Worm (Caenorhabditis elegans) whole organism, L1 larva: ENCODE measurements around the gene eat-3.
A peak's percentile ranks its signal among the peaks of the same experiment; 100 is the strongest.

Experiments
- C04F5.9 ChIP-seq: sonication (generic microtip); optimal IDR thresholded peaks from 2 replicates; lab custom pipeline; 2016; ENCODE audit warnings: missing genetic modification characterization, missing compliant biosample characterization
- aha-1 ChIP-seq: fragments of 150-350 bp; optimal IDR thresholded peaks from 2 replicates; lab custom pipeline; 2014; ENCODE audit warnings: missing biosample characterization, missing genetic modification characterization
- alr-1 ChIP-seq: fragments of 200-800 bp; sonication (Bioruptor generic); optimal IDR thresholded peaks from 2 replicates; lab custom pipeline; 2018; ENCODE audit warnings: borderline replicate concordance, mild to moderate bottlenecking, missing genetic modification characterization, missing compliant biosample characterization
- aly-2 ChIP-seq: fragments of 150-350 bp; optimal IDR thresholded peaks from 2 replicates; lab custom pipeline; 2014; ENCODE audit warnings: missing biosample characterization, missing genetic modification characterization
- blmp-1 ChIP-seq: fragments of 150-350 bp; optimal IDR thresholded peaks from 2 replicates; lab custom pipeline; 2014; ENCODE audit warnings: missing biosample characterization, missing genetic modification characterization
- ceh-63 ChIP-seq: fragments of 200-800 bp; sonication (Bioruptor generic); optimal IDR thresholded peaks from 2 replicates; lab custom pipeline; 2018; ENCODE audit warnings: mild to moderate bottlenecking, missing genetic modification characterization, missing compliant biosample characterization
- ceh-8 ChIP-seq: fragments of 200-800 bp; sonication (Bioruptor generic); optimal IDR thresholded peaks from 2 replicates; lab custom pipeline; 2018; ENCODE audit warnings: mild to moderate bottlenecking, missing genetic modification characterization, moderate library complexity, missing compliant biosample characterization
- ceh-90 ChIP-seq: sonication (generic microtip); optimal IDR thresholded peaks from 2 replicates; lab custom pipeline; 2016; ENCODE audit warnings: missing genetic modification characterization, missing compliant biosample characterization
- dsc-1 ChIP-seq: sonication (generic microtip); optimal IDR thresholded peaks from 2 replicates; lab custom pipeline; 2016; ENCODE audit warnings: mild to moderate bottlenecking, missing genetic modification characterization, missing compliant biosample characterization
- efl-1 ChIP-seq, 4 experiments: fragments of 150-350 bp; optimal IDR thresholded peaks in 3 of 4; peaks in 1 of 4; 1 replicate in 1 of 4; 2 replicates in 3 of 4; lab custom pipeline; 2014; ENCODE audit warnings: missing biosample characterization in 2 of 4, missing genetic modification characterization in 2 of 4, missing genetic modification reagents in 2 of 4
- efl-3 ChIP-seq: fragments of 200-800 bp; sonication (Bioruptor generic); optimal IDR thresholded peaks from 2 replicates; lab custom pipeline; 2018; ENCODE audit warnings: mild to moderate bottlenecking, missing genetic modification characterization, missing compliant biosample characterization
- egl-13 ChIP-seq: sonication (generic microtip); optimal IDR thresholded peaks from 2 replicates; lab custom pipeline; 2016; ENCODE audit warnings: missing genotype, missing genetic modification reagents, missing genetic modification characterization, missing compliant biosample characterization
- elt-3 ChIP-seq, 6 experiments: fragments of 150-350 bp in 1 of 6; sonication (generic microtip); optimal IDR thresholded peaks; 2 replicates each; lab custom pipeline; 2017 to 2018; ENCODE audit warnings: missing biosample characterization in 6 of 6, missing genetic modification characterization in 6 of 6, inconsistent platforms in 1 of 6
- fos-1 ChIP-seq: fragments of 150-350 bp; optimal IDR thresholded peaks from 2 replicates; lab custom pipeline; 2014; ENCODE audit warnings: missing biosample characterization, missing genetic modification characterization
- grh-1 ChIP-seq: fragments of 200-800 bp; sonication (Bioruptor generic); IDR thresholded peaks from 2 replicates; pipeline ENCODE4 v1.3.6; 2022; ENCODE audit warnings: missing genetic modification reagents, missing genetic modification characterization, missing compliant biosample characterization
- hlh-17 ChIP-seq: fragments of 200-800 bp; sonication (Bioruptor generic); optimal IDR thresholded peaks from 2 replicates; lab custom pipeline; 2018; ENCODE audit warnings: missing genetic modification characterization, mild to moderate bottlenecking, missing compliant biosample characterization, moderate library complexity, borderline replicate concordance
- hlh-4 ChIP-seq: sonication (generic microtip); optimal IDR thresholded peaks from 2 replicates; lab custom pipeline; 2016; ENCODE audit warnings: mild to moderate bottlenecking, missing genetic modification characterization, missing compliant biosample characterization
- hpl-2 ChIP-seq: fragments of 150-350 bp; optimal IDR thresholded peaks from 2 replicates; lab custom pipeline; 2014; ENCODE audit warnings: missing biosample characterization, missing genetic modification reagents, missing genetic modification characterization
- irx-1 ChIP-seq: sonication (generic microtip); optimal IDR thresholded peaks from 2 replicates; lab custom pipeline; 2016; ENCODE audit warnings: missing genetic modification characterization, missing compliant biosample characterization
- jun-1 ChIP-seq: fragments of 150-350 bp; optimal IDR thresholded peaks from 2 replicates; lab custom pipeline; 2014; ENCODE audit warnings: missing biosample characterization, missing genetic modification reagents, missing genetic modification characterization
- lin-13 ChIP-seq: fragments of 150-350 bp; optimal IDR thresholded peaks from 2 replicates; lab custom pipeline; 2014; ENCODE audit warnings: missing biosample characterization, missing genetic modification reagents, missing genetic modification characterization
- lin-14 ChIP-seq: fragments of 200-800 bp; sonication (Bioruptor generic); optimal IDR thresholded peaks from 2 replicates; lab custom pipeline; 2018; ENCODE audit warnings: mild to moderate bottlenecking, missing genetic modification characterization, moderate library complexity, missing compliant biosample characterization
- lin-35 ChIP-seq, 2 experiments: fragments of 150-350 bp; optimal IDR thresholded peaks; 2 replicates each; lab custom pipeline; 2014; ENCODE audit warnings: missing biosample characterization in 2 of 2, missing genetic modification characterization in 2 of 2, missing genetic modification reagents in 2 of 2
- lin-39 ChIP-seq: fragments of 150-350 bp; optimal IDR thresholded peaks from 2 replicates; lab custom pipeline; 2014; ENCODE audit warnings: missing biosample characterization, missing genetic modification reagents, missing genetic modification characterization
- lsy-2 ChIP-seq, 2 experiments: fragments of 150-350 bp; optimal IDR thresholded peaks; 2 replicates each; lab custom pipeline; 2014; ENCODE audit warnings: missing biosample characterization in 2 of 2, missing genetic modification characterization in 2 of 2
- mef-2 ChIP-seq: fragments of 150-350 bp; optimal IDR thresholded peaks from 2 replicates; lab custom pipeline; 2014; ENCODE audit warnings: missing biosample characterization, missing genetic modification characterization
- mep-1 ChIP-seq: fragments of 150-350 bp; optimal IDR thresholded peaks from 2 replicates; lab custom pipeline; 2014; ENCODE audit warnings: missing biosample characterization, missing genetic modification characterization
- nhr-12 ChIP-seq: sonication (generic microtip); optimal IDR thresholded peaks from 2 replicates; lab custom pipeline; 2017; ENCODE audit warnings: missing biosample characterization, missing genetic modification characterization
- nhr-19 ChIP-seq: fragments of 200-800 bp; sonication (Bioruptor generic); conservative IDR thresholded peaks from 2 replicates; pipeline ENCODE4 v1.3.6; 2022; ENCODE audit warnings: missing genetic modification characterization, missing compliant biosample characterization
- nhr-20 ChIP-seq: sonication (generic microtip); optimal IDR thresholded peaks from 2 replicates; lab custom pipeline; 2016; ENCODE audit warnings: mild to moderate bottlenecking, missing genetic modification characterization, missing compliant biosample characterization
- nhr-237 ChIP-seq: fragments of 150-350 bp; optimal IDR thresholded peaks from 2 replicates; lab custom pipeline; 2014; ENCODE audit warnings: missing biosample characterization, missing genetic modification characterization
- nhr-47 ChIP-seq: sonication (generic microtip); optimal IDR thresholded peaks from 2 replicates; lab custom pipeline; 2016; ENCODE audit warnings: mild to moderate bottlenecking, missing genetic modification characterization, moderate library complexity, missing compliant biosample characterization
- nhr-71 ChIP-seq: sonication (generic microtip); optimal IDR thresholded peaks from 2 replicates; lab custom pipeline; 2016; ENCODE audit warnings: mild to moderate bottlenecking, missing genetic modification characterization, moderate library complexity, missing compliant biosample characterization
- nhr-84 ChIP-seq: sonication (generic microtip); optimal IDR thresholded peaks from 2 replicates; lab custom pipeline; 2017; ENCODE audit warnings: missing biosample characterization, missing genetic modification characterization
- nhr-85 ChIP-seq: sonication (generic microtip); peaks from one replicate; lab custom pipeline; 2016; ENCODE audit warnings: missing genetic modification characterization, inconsistent platforms, missing compliant biosample characterization
- nhr-90 ChIP-seq: sonication (generic microtip); optimal IDR thresholded peaks from 2 replicates; lab custom pipeline; 2016; ENCODE audit warnings: mild to moderate bottlenecking, missing genetic modification characterization, missing compliant biosample characterization; ENCODE audit not compliant: poor library complexity
- rnt-1 ChIP-seq: sonication (generic microtip); optimal IDR thresholded peaks from 2 replicates; lab custom pipeline; 2016; ENCODE audit warnings: mild to moderate bottlenecking, missing genetic modification characterization, moderate library complexity, missing compliant biosample characterization
- tlp-1 ChIP-seq: fragments of 150-350 bp; optimal IDR thresholded peaks from 2 replicates; lab custom pipeline; 2014; ENCODE audit warnings: missing biosample characterization, missing genetic modification characterization
- unc-130 ChIP-seq: fragments of 150-350 bp; optimal IDR thresholded peaks from 2 replicates; lab custom pipeline; 2017; ENCODE audit warnings: missing biosample characterization, missing genetic modification characterization, inconsistent platforms
- unc-30 ChIP-seq: sonication (generic microtip); optimal IDR thresholded peaks from 2 replicates; lab custom pipeline; 2017; ENCODE audit warnings: missing biosample characterization, missing genetic modification characterization
- ztf-11 ChIP-seq, 2 experiments: sonication (generic microtip); optimal IDR thresholded peaks; 2 replicates each; lab custom pipeline; 2016 to 2017; ENCODE audit warnings: missing genetic modification characterization in 2 of 2, missing biosample characterization in 1 of 2, missing compliant biosample characterization in 1 of 2

eat-3 gene

DNA sequence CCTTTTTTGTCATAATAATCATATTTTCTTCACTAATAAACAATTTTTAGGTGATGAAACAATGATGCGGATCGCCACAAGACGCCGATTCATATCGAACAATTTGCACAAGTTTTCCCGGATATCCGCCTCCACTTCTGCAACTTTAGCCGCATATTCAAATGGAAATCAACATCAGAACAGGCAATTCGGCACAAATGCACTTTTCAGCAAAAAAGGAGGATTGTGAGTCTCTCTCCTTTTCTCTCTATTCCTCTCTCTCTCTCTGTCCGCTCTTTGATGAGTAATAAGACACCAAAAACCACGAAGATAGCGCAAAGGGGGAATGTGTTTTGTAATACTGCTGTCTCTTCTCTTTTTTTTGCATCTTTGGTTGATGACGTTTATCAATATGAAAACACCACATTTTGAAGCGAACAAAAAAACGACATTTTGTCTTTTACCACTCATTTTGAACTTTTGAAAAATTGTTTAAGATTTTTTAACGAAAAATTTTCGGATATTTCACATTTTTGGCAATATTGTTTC, at the start of gene eat-3:
Gene eat-3, plus strand, starts transcription at position 51 of the 528 bp plus-strand sequence.
- TF ChIP-seq jun-1 (no peak), mep-1 (tag; lab: Kevin White, UChicago) (peak; percentile 19), egl-13 (tag; lab: Kevin White, UChicago) (no peak), lin-14 (peak; percentile 56), lsy-2 (tag; optimal IDR thresholded peaks at IDR 0.05; lab: Kevin White, UChicago) (peak in 1 of 2 experiments; percentile 40), efl-1 (optimal IDR thresholded peaks at IDR 0.05; lab: Kevin White, UChicago) (no peak), efl-1 (GFP tag; optimal IDR thresholded peaks at IDR 0.05 in 1 of 2; lab: Kevin White, UChicago) (peak in 1 of 2 experiments; percentile 7), ceh-90 (tag; lab: Kevin White, UChicago) (no peak), nhr-71 (peak; percentile 27), ztf-11 (tag; optimal IDR thresholded peaks at IDR 0.05; lab: Kevin White, UChicago) (no peak)
- TF ChIP-seq, all 84 proteins: peak for 5

DNA sequence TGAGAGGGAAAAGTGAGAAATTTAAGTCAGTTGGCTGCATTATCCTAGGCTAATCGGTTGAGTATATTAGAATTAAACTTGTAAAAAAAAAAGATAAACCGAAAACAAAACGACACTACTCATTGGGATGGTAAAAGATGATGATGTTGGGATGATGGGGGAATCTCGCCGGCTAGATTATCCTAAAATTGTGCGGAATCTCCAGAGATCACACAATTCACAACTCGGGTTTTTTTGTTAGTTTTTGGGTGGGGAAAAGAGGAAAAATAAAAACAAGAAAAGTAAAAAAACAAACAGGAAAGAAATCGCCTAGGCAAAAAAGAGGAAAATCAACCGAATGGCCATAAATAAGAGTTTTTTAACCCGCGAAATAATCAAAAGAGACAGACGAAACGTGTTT, 49.5 kb upstream of the eat-3 start:
- no peak for TF ChIP-seq nhr-84 (tag; lab: Kevin White, UChicago)
- TF ChIP-seq egl-13 (tag; lab: Kevin White, UChicago), result no peak
- no peak for TF ChIP-seq blmp-1 (tag; lab: Kevin White, UChicago)
- TF ChIP-seq nhr-237, result no peak
- TF ChIP-seq lin-14, result no peak
- TF ChIP-seq nhr-85 (tag; lab: Kevin White, UChicago), result peak; percentile 43
- TF ChIP-seq aha-1, result no peak

DNA sequence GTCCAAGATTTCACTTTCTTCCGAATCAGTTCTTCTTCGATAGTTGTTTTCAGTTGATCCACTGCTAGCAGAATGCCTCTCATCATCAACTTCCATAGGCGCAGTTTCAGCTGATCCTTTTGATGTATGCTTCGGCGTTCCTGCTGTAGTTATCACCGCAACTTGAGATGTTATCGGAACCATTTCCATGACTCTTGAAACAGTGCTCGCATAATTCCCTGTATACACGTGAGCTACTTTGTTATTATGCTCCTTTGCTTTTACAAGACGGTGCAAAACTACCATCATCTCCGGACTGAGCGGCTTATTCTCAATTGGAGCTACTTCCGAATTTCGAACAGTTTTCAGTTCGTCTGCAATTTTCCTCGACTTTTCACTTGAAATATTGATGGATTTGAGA, 47.5 kb upstream of the eat-3 start:
- TF ChIP-seq efl-3 (GFP tag; lab: Kevin White, UChicago) (no peak), efl-1 (optimal IDR thresholded peaks at IDR 0.05; lab: Kevin White, UChicago) (no peak), efl-1 (GFP tag; optimal IDR thresholded peaks at IDR 0.05 in 1 of 2; lab: Kevin White, UChicago) (peak in 1 of 2 experiments; percentile 91), hlh-4 (no peak), tlp-1 (tag; lab: Kevin White, UChicago) (no peak)

DNA sequence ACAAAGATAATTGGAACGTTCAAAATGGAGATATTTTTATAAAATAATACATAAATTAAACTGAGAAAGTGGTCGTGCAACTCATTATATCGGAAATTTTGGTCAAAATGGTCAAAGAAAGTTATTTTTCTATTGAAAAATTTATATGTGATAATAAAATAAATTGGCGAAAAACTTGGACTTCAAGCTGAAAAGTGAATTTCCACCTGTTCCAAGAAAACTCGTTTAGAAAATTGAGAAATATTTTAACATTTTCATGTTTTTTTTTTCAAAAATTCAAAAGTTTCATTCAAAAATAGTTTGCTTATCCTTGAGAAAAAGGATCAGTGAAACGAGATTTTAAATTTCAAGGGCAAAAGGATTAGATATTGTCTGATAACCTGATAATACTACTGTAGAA, 45.7 kb upstream of the eat-3 start:
- TF ChIP-seq hlh-4 (peak; percentile 95), hpl-2 (GFP tag; lab: Kevin White, UChicago) (no peak), egl-13 (tag; lab: Kevin White, UChicago) (no peak), nhr-19 (GFP tag; lab: Robert Waterston, UW) (no peak)

DNA sequence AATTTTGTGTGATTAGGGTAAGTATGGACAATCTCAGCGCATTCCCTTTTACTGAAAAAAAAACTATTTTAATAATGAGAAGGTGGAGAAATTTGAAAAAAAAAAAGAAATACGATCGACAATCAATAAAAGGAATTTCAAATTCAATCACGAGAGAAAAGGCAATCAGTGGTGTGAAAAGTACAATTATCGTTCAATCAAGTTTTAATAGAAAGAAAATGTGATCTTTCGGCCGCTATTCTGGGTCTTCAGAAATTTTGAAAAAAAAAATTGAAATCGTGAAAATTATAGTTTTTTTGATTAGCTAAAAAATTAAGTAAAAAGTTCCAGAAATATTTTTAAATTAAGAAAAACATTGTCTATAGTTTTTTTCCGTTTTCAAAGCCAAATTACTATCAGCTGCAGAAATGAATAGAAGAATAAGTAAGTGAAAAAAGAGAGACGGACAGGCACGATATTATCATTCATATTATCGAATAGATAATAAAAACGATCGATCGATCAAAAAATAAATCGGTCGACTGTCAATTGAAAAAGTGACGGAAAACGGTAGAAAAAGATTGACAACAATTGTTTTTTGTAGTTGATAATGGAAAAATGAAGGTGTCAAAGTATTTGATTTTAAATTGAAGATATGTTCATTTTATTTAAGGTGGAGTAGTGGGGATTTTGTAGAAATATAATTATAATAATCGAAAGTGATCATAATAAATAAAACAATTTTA, 44.5 kb upstream of the eat-3 start, which contains the start of gene gldi-3:
Gene gldi-3, minus strand, starts transcription at position 51 of the 725 bp plus-strand sequence.
- TF ChIP-seq aly-2, result no peak
- no peak for TF ChIP-seq lsy-2 (tag; optimal IDR thresholded peaks at IDR 0.05; lab: Kevin White, UChicago)
- TF ChIP-seq nhr-90, result no peak
- TF ChIP-seq nhr-20 (tag; lab: Kevin White, UChicago), result peak; percentile 14
- TF ChIP-seq ceh-8, result no peak
- no peak for TF ChIP-seq fos-1
- TF ChIP-seq lin-39 (tag; lab: Kevin White, UChicago), result no peak
- no peak for TF ChIP-seq nhr-71
- no peak for TF ChIP-seq lin-13 (GFP tag; lab: Kevin White, UChicago)
- TF ChIP-seq aha-1, result no peak
- TF ChIP-seq rnt-1 (tag; lab: Kevin White, UChicago), result no peak
- no peak for TF ChIP-seq nhr-19 (GFP tag; lab: Robert Waterston, UW)
- peak; percentile 6 for TF ChIP-seq blmp-1 (tag; lab: Kevin White, UChicago)
- TF ChIP-seq nhr-12 (tag; lab: Kevin White, UChicago), result no peak
- no peak for TF ChIP-seq alr-1
- TF ChIP-seq dsc-1, result no peak
- no peak for TF ChIP-seq C04F5.9 (tag; lab: Kevin White, UChicago)
- TF ChIP-seq egl-13 (tag; lab: Kevin White, UChicago), result no peak
- TF ChIP-seq hlh-17 (GFP tag; lab: Kevin White, UChicago), result no peak
- peak in 1 of 2 experiments; percentile 12 for TF ChIP-seq lin-35 (GFP tag; optimal IDR thresholded peaks at IDR 0.05; lab: Kevin White, UChicago)
- no peak for TF ChIP-seq nhr-47 (tag; lab: Kevin White, UChicago)
- TF ChIP-seq unc-130 (tag; lab: Kevin White, UChicago), result no peak
- TF ChIP-seq unc-30 (tag; lab: Kevin White, UChicago), result no peak
- TF ChIP-seq elt-3 (tag; optimal IDR thresholded peaks at IDR 0.05; lab: Kevin White, UChicago), result peak in 1 of 6 experiments; percentile 35
- no peak for TF ChIP-seq mef-2
- TF ChIP-seq nhr-85 (tag; lab: Kevin White, UChicago), result no peak
- TF ChIP-seq ceh-63 (GFP tag; lab: Kevin White, UChicago), result no peak
- TF ChIP-seq grh-1 (GFP tag; lab: Robert Waterston, UW), result no peak
- TF ChIP-seq irx-1 (tag; lab: Kevin White, UChicago), result no peak
- no peak for TF ChIP-seq efl-1 (optimal IDR thresholded peaks at IDR 0.05; lab: Kevin White, UChicago)
- peak in 1 of 2 experiments; percentile 46 for TF ChIP-seq efl-1 (GFP tag; optimal IDR thresholded peaks at IDR 0.05 in 1 of 2; lab: Kevin White, UChicago)
